Fruit fly (Drosophila melanogaster) whole organism, embryonic: Measurements from ENCODE around the gene Ufd4.
A peak's percentile ranks its signal among the peaks of the same experiment; 100 is the strongest.

ENCODE experiments used
- Abd-B ChIP-seq: fragments of 200-800 bp; sonication (Bioruptor generic); optimal IDR thresholded peaks from 2 replicates; lab custom pipeline; 2018; ENCODE audit warnings: missing biosample characterization, mild to moderate bottlenecking, missing genetic modification characterization, moderate library complexity
- Asciz ChIP-seq: fragments of 200-800 bp; sonication (Bioruptor generic); optimal IDR thresholded peaks from 2 replicates; lab custom pipeline; 2017; ENCODE audit warnings: missing biosample characterization, mild to moderate bottlenecking, missing genetic modification characterization, missing genetic modification reagents
- B-H2 ChIP-seq: fragments of 200-800 bp; sonication (Bioruptor generic); optimal IDR thresholded peaks from 2 replicates; lab custom pipeline; 2018; ENCODE audit warnings: missing biosample characterization, mild to moderate bottlenecking, missing genetic modification characterization
- Bgb ChIP-seq: fragments of 200-800 bp; sonication (Bioruptor generic); IDR thresholded peaks from 2 replicates; pipeline ENCODE4 v1.3.6; 2022; ENCODE audit warnings: missing biosample characterization, missing genetic modification characterization; ENCODE audit not compliant: partially characterized antibody
- BtbVII ChIP-seq: fragments of 200-800 bp; sonication (Bioruptor generic); optimal IDR thresholded peaks from 3 replicates; lab custom pipeline; 2017; ENCODE audit warnings: missing biosample characterization, mild to moderate bottlenecking, missing genetic modification characterization
- CG11695 ChIP-seq: fragments of 200-800 bp; sonication (Bioruptor generic); IDR thresholded peaks from 3 replicates; pipeline ENCODE4 v1.3.6; 2022; ENCODE audit warnings: missing biosample characterization, missing genetic modification characterization
- CG11723 ChIP-seq: fragments of 200-800 bp; sonication (Bioruptor generic); optimal IDR thresholded peaks from 2 replicates; lab custom pipeline; 2017; ENCODE audit warnings: missing biosample characterization, mild to moderate bottlenecking, missing genetic modification characterization
- CG12659 ChIP-seq: fragments of 200-800 bp; sonication (Bioruptor generic); optimal IDR thresholded peaks from 3 replicates; lab custom pipeline; 2017; ENCODE audit warnings: mild to moderate bottlenecking, missing biosample characterization, missing genetic modification reagents, missing genetic modification characterization
- CG13894 ChIP-seq: fragments of 200-800 bp; sonication (Bioruptor generic); optimal IDR thresholded peaks from 3 replicates; lab custom pipeline; 2018; ENCODE audit warnings: missing biosample characterization, mild to moderate bottlenecking, missing genetic modification characterization, moderate library complexity
- CG14050 ChIP-seq: fragments of 200-800 bp; sonication (Bioruptor generic); IDR thresholded peaks from 3 replicates; pipeline ENCODE4 v1.3.6; 2022; ENCODE audit warnings: missing biosample characterization, missing genetic modification characterization
- CG14710 ChIP-seq: fragments of 200-800 bp; sonication (Bioruptor generic); optimal IDR thresholded peaks from 3 replicates; lab custom pipeline; 2019; ENCODE audit warnings: missing biosample characterization, mild to moderate bottlenecking, missing genetic modification characterization, moderate library complexity
- CG15479 ChIP-seq: fragments of 200-800 bp; sonication (Bioruptor generic); optimal IDR thresholded peaks from 3 replicates; lab custom pipeline; 2019; ENCODE audit warnings: missing biosample characterization, mild to moderate bottlenecking, missing genetic modification characterization, moderate library complexity
- CG1603 ChIP-seq: fragments of 200-800 bp; sonication (Bioruptor generic); optimal IDR thresholded peaks from 2 replicates; lab custom pipeline; 2019; ENCODE audit warnings: missing biosample characterization, mild to moderate bottlenecking, missing genetic modification characterization, moderate library complexity
- CG1647 ChIP-seq: fragments of 200-800 bp; sonication (Bioruptor generic); optimal IDR thresholded peaks from 3 replicates; lab custom pipeline; 2016; ENCODE audit warnings: missing biosample characterization, missing genetic modification characterization
- CG16779 ChIP-seq: fragments of 200-800 bp; sonication (Bioruptor generic); IDR thresholded peaks from 2 replicates; pipeline ENCODE4 v1.3.6; 2022; ENCODE audit warnings: missing biosample characterization, missing genetic modification characterization
- CG17912 ChIP-seq: fragments of 200-800 bp; sonication (Bioruptor generic); optimal IDR thresholded peaks from 2 replicates; lab custom pipeline; 2018; ENCODE audit warnings: missing biosample characterization, mild to moderate bottlenecking, missing genetic modification characterization
- CG18476 ChIP-seq: fragments of 200-800 bp; sonication (Bioruptor generic); optimal IDR thresholded peaks from 2 replicates; lab custom pipeline; 2016; ENCODE audit warnings: missing biosample characterization, mild to moderate bottlenecking, missing genetic modification characterization
- CG2199 ChIP-seq: fragments of 200-800 bp; sonication (Bioruptor generic); IDR thresholded peaks from 3 replicates; pipeline ENCODE4 v1.3.6; 2022; ENCODE audit warnings: missing biosample characterization, missing genetic modification characterization
- CG2875 ChIP-seq: fragments of 200-800 bp; sonication (Bioruptor generic); optimal IDR thresholded peaks from 2 replicates; lab custom pipeline; 2017; ENCODE audit warnings: missing biosample characterization, mild to moderate bottlenecking, missing genetic modification characterization, missing genetic modification reagents
- CG30020 ChIP-seq: fragments of 200-800 bp; optimal IDR thresholded peaks from 2 replicates; lab custom pipeline; 2019; ENCODE audit warnings: missing biosample characterization, mild to moderate bottlenecking, missing genetic modification characterization, moderate library complexity
- CG33213 ChIP-seq: fragments of 200-800 bp; sonication (Bioruptor generic); optimal IDR thresholded peaks from 3 replicates; lab custom pipeline; 2016; ENCODE audit warnings: missing biosample characterization, missing genetic modification characterization
- CG34376 ChIP-seq: fragments of 200-800 bp; sonication (Bioruptor generic); optimal IDR thresholded peaks from 2 replicates; lab custom pipeline; 2018; ENCODE audit warnings: missing biosample characterization, mild to moderate bottlenecking, missing genetic modification characterization
- CG4707 ChIP-seq: fragments of 200-800 bp; sonication (Bioruptor generic); optimal IDR thresholded peaks from 2 replicates; lab custom pipeline; 2018; ENCODE audit warnings: missing biosample characterization, mild to moderate bottlenecking, missing genetic modification characterization, moderate library complexity
- CG4730 ChIP-seq: fragments of 200-800 bp; sonication (Bioruptor generic); IDR thresholded peaks from 2 replicates; pipeline ENCODE4 v1.3.6; 2022; ENCODE audit warnings: missing biosample characterization, missing genetic modification characterization
- CG6254 ChIP-seq: fragments of 200-800 bp; sonication (Bioruptor generic); optimal IDR thresholded peaks from 3 replicates; lab custom pipeline; 2017; ENCODE audit warnings: mild to moderate bottlenecking, missing biosample characterization, missing genetic modification reagents, missing genetic modification characterization
- CG6683 ChIP-seq: fragments of 200-800 bp; sonication (Bioruptor generic); optimal IDR thresholded peaks from 2 replicates; lab custom pipeline; 2017; ENCODE audit warnings: missing biosample characterization, mild to moderate bottlenecking, missing genetic modification characterization, missing genetic modification reagents
- CG7357 ChIP-seq: fragments of 200-800 bp; sonication (Bioruptor generic); IDR thresholded peaks from 3 replicates; pipeline ENCODE4 v1.3.6; 2022; ENCODE audit warnings: missing biosample characterization, missing genetic modification characterization
- CG8089 ChIP-seq: fragments of 200-800 bp; sonication (Bioruptor generic); optimal IDR thresholded peaks from 3 replicates; lab custom pipeline; 2016; ENCODE audit warnings: missing biosample characterization, missing genetic modification characterization
- D ChIP-seq, 2 experiments: fragments of 200-800 bp in 1 of 2; fragments of >200 bp in 1 of 2; sonication (Bioruptor generic) in 1 of 2; optimal IDR thresholded peaks; 2 replicates in 1 of 2; 3 replicates in 1 of 2; lab custom pipeline; 2017; ENCODE audit warnings: mild to moderate bottlenecking in 1 of 2, missing biosample characterization in 1 of 2, missing genetic modification characterization in 1 of 2, missing genetic modification reagents in 1 of 2
- Doc2 ChIP-seq: fragments of 200-800 bp; sonication (Bioruptor generic); IDR thresholded peaks from 2 replicates; pipeline ENCODE4 v1.3.6; 2022; ENCODE audit warnings: missing biosample characterization, missing genetic modification characterization
- Med ChIP-seq: fragments of 200-800 bp; sonication (Bioruptor generic); peaks from one replicate; lab custom pipeline; 2016; ENCODE audit warnings: missing biosample characterization, missing genetic modification characterization, mild to moderate bottlenecking, inconsistent platforms, moderate library complexity
- Sox100B ChIP-seq: fragments of 200-800 bp; sonication (Bioruptor generic); optimal IDR thresholded peaks from 3 replicates; lab custom pipeline; 2018; ENCODE audit warnings: missing biosample characterization, mild to moderate bottlenecking, missing genetic modification characterization
- Xbp1 ChIP-seq: fragments of 200-800 bp; sonication (Bioruptor generic); optimal IDR thresholded peaks from 3 replicates; lab custom pipeline; 2016; ENCODE audit warnings: missing biosample characterization, mild to moderate bottlenecking, missing genetic modification characterization
- Xrp1 ChIP-seq: fragments of 200-800 bp; sonication (Bioruptor generic); IDR thresholded peaks from 2 replicates; pipeline ENCODE4 v1.3.6; 2022; ENCODE audit warnings: missing biosample characterization, missing genetic modification characterization
- ac ChIP-seq: fragments of 200-800 bp; sonication (Bioruptor generic); optimal IDR thresholded peaks from 3 replicates; lab custom pipeline; 2017; ENCODE audit warnings: missing biosample characterization, mild to moderate bottlenecking, missing genetic modification characterization
- bab2 ChIP-seq: fragments of 200-800 bp; sonication (Bioruptor generic); optimal IDR thresholded peaks from 2 replicates; lab custom pipeline; 2016; ENCODE audit warnings: missing biosample characterization, missing genetic modification characterization
- cas ChIP-seq: fragments of 200-800 bp; sonication (Bioruptor generic); IDR thresholded peaks from 2 replicates; pipeline ENCODE4 v1.3.6; 2022; ENCODE audit warnings: missing biosample characterization, missing genetic modification characterization
- cg ChIP-seq: fragments of 200-800 bp; sonication (Bioruptor generic); optimal IDR thresholded peaks from 3 replicates; lab custom pipeline; 2019; ENCODE audit warnings: missing biosample characterization, mild to moderate bottlenecking, missing genetic modification characterization, moderate library complexity
- chm ChIP-seq: fragments of 200-800 bp; sonication (Bioruptor generic); IDR thresholded peaks from 2 replicates; pipeline ENCODE4 v1.3.6; 2022; ENCODE audit warnings: missing biosample characterization, missing genetic modification characterization
- en ChIP-seq: fragments of 200-800 bp; sonication (Bioruptor generic); optimal IDR thresholded peaks from 2 replicates; lab custom pipeline; 2016; ENCODE audit warnings: missing biosample characterization, missing genetic modification characterization
- eve ChIP-seq, 2 experiments: fragments of >200 bp; optimal IDR thresholded peaks; 2 replicates each; lab custom pipeline; 2017; ENCODE audit warnings: missing biosample characterization in 2 of 2, missing genetic modification characterization in 2 of 2
- hkb ChIP-seq, 2 experiments: fragments of 200-800 bp in 1 of 2; fragments of >200 bp in 1 of 2; sonication (Bioruptor generic) in 1 of 2; IDR thresholded peaks in 1 of 2; optimal IDR thresholded peaks in 1 of 2; 2 replicates each; pipeline versions ENCODE4 v1.3.6 to Lab custom; 2017 to 2022; ENCODE audit warnings: missing biosample characterization in 1 of 2, missing genetic modification characterization in 1 of 2
- jumu ChIP-seq: fragments of 200-800 bp; sonication (Bioruptor generic); optimal IDR thresholded peaks from 3 replicates; lab custom pipeline; 2016; ENCODE audit warnings: missing biosample characterization, missing genetic modification characterization
- kah ChIP-seq: fragments of 200-800 bp; sonication (Bioruptor generic); optimal IDR thresholded peaks from 2 replicates; lab custom pipeline; 2018; ENCODE audit warnings: missing biosample characterization, mild to moderate bottlenecking, missing genetic modification characterization
- onecut ChIP-seq: fragments of 200-800 bp; sonication (Bioruptor generic); IDR thresholded peaks from 2 replicates; pipeline ENCODE4 v1.3.6; 2022; ENCODE audit warnings: missing biosample characterization, missing genetic modification characterization
- p53 ChIP-seq: fragments of 200-800 bp; sonication (Bioruptor generic); optimal IDR thresholded peaks from 2 replicates; lab custom pipeline; 2016; ENCODE audit warnings: missing biosample characterization, missing genetic modification characterization
- sqz ChIP-seq: fragments of 200-800 bp; sonication (Bioruptor generic); optimal IDR thresholded peaks from 3 replicates; lab custom pipeline; 2018; ENCODE audit warnings: missing biosample characterization, mild to moderate bottlenecking, missing genetic modification characterization
- tap ChIP-seq: fragments of 200-800 bp; optimal IDR thresholded peaks from 3 replicates; lab custom pipeline; 2019; ENCODE audit warnings: missing biosample characterization, mild to moderate bottlenecking, missing genetic modification characterization, moderate library complexity
- zen2 ChIP-seq: fragments of 200-800 bp; sonication (Bioruptor generic); IDR thresholded peaks from 3 replicates; pipeline ENCODE4 v1.3.6; 2022; ENCODE audit warnings: missing biosample characterization, missing genetic modification characterization; ENCODE audit not compliant: partially characterized antibody

Gene Ufd4

dm6 chr2L:10249655-10250202 lies 42.4 kb downstream of the Ufd4 start (continued):
- TF ChIP-seq Med (GFP tag; lab: Kevin White, UChicago) (peak; percentile 73), CG2875 (GFP tag; lab: Kevin White, UChicago) (peak; percentile 27), chm (peak; percentile 80), CG34376 (GFP tag; lab: Kevin White, UChicago) (peak; percentile 80), Xbp1 (GFP tag; lab: Kevin White, UChicago) (no peak), CG4707 (GFP tag; lab: Kevin White, UChicago) (peak; percentile 60), Xrp1 (GFP tag; lab: Robert Waterston, UW) (peak; percentile 64), CG16779 (no peak), BtbVII (GFP tag; lab: Kevin White, UChicago) (peak; percentile 60), CG33213 (GFP tag; lab: Kevin White, UChicago) (peak; percentile 41), cas (no peak), Sox100B (GFP tag; lab: Kevin White, UChicago) (peak; percentile 75), p53 (peak; percentile 76), CG12659 (GFP tag; lab: Kevin White, UChicago) (peak; percentile 1), bab2 (GFP tag; lab: Kevin White, UChicago) (peak; percentile 17), CG6683 (GFP tag; lab: Kevin White, UChicago) (peak; percentile 19), CG8089 (peak; percentile 26), CG14710 (tag; lab: Kevin White, UChicago) (peak; percentile 50), tap (no peak), CG7357 (GFP tag; lab: Robert Waterston, UW) (no peak), Doc2 (GFP tag; lab: Robert Waterston, UW) (no peak), B-H2 (GFP tag; lab: Kevin White, UChicago) (peak; percentile 31), CG15479 (GFP tag; lab: Kevin White, UChicago) (peak; percentile 81), CG17912 (GFP tag; lab: Kevin White, UChicago) (peak; percentile 44), zen2 (GFP tag; lab: Robert Waterston, UW) (no peak), CG1603 (tag; lab: Kevin White, UChicago) (peak; percentile 19), CG11695 (GFP tag; lab: Robert Waterston, UW) (peak; percentile 55; the same call in 1 of the 3 replicates), Abd-B (GFP tag; lab: Kevin White, UChicago) (no peak), Bgb (GFP tag; lab: Robert Waterston, UW) (no peak), onecut (peak; percentile 80), CG14050 (no peak), kah (GFP tag; lab: Kevin White, UChicago) (peak; percentile 55), CG1647 (GFP tag; lab: Kevin White, UChicago) (no peak), CG11723 (GFP tag; lab: Kevin White, UChicago) (peak; percentile 27), eve (GFP tag; optimal IDR thresholded peaks at IDR 0.05; lab: Kevin White, UChicago) (peak in 1 of 2 experiments; percentile 91), CG13894 (tag; lab: Kevin White, UChicago) (no peak), CG4730 (no peak), CG6254 (peak; percentile 11), cg (GFP tag; lab: Kevin White, UChicago) (peak; percentile 79), CG2199 (GFP tag; lab: Robert Waterston, UW) (peak; percentile 51; the same call in 1 of the 3 replicates), ac (GFP tag; lab: Kevin White, UChicago) (peak; percentile 73), CG30020 (tag; lab: Kevin White, UChicago) (peak; percentile 74), jumu (no peak), en (GFP tag; lab: Kevin White, UChicago) (no peak), Asciz (peak; percentile 1), hkb (optimal IDR thresholded peaks at IDR 0.05; lab: Kevin White, UChicago) (no peak), hkb (GFP tag; IDR thresholded peaks at IDR 0.05; lab: Robert Waterston, UW) (peak; percentile 42; the same call in 1 of the 2 replicates), CG18476 (GFP tag; lab: Kevin White, UChicago) (no peak), sqz (GFP tag; lab: Kevin White, UChicago) (peak; percentile 64), D (optimal IDR thresholded peaks at IDR 0.05; lab: Kevin White, UChicago) (no peak), D (GFP tag; optimal IDR thresholded peaks at IDR 0.05; lab: Kevin White, UChicago) (peak; percentile 57)
